Fruit fly (Drosophila melanogaster): ENCODE results near the gene CG13299.

- no peak for TF ChIP-seq bab1 (GFP tag; optimal IDR thresholded peaks at IDR 0.05)
- no peak for TF ChIP-seq CG11617 (GFP tag; optimal IDR thresholded peaks at IDR 0.05)
- TF ChIP-seq pad (GFP tag; optimal IDR thresholded peaks at IDR 0.05): no peak
- no peak for TF ChIP-seq tj (GFP tag; optimal IDR thresholded peaks at IDR 0.05)
- TF ChIP-seq Hr96 (GFP tag; optimal IDR thresholded peaks at IDR 0.05): no peak
- no peak for TF ChIP-seq CG1620 (GFP tag; optimal IDR thresholded peaks at IDR 0.05)
- TF ChIP-seq Crg-1 (GFP tag; optimal IDR thresholded peaks at IDR 0.05): no peak
- TF ChIP-seq toe (GFP tag; optimal IDR thresholded peaks at IDR 0.05): no peak
- TF ChIP-seq CG12768 (GFP tag; optimal IDR thresholded peaks at IDR 0.05): no peak
- TF ChIP-seq CG5204 (GFP tag; optimal IDR thresholded peaks at IDR 0.05): no peak
These were observed 16.0 kb downstream of the CG13299 start for dm6 chr3L:6215976-6216786.
